Fruit fly (Drosophila melanogaster) whole organism, adult: ENCODE data around the gene CG12320.

ENCODE experiments used
- CG11617 ChIP-seq: fragments of 200-800 bp; sonication (Bioruptor generic); optimal IDR thresholded peaks from 2 replicates; lab custom pipeline; 2017; ENCODE audit warnings: mild to moderate bottlenecking, missing biosample characterization, missing genetic modification reagents, missing genetic modification characterization
- CG12768 ChIP-seq: fragments of 200-800 bp; sonication (Bioruptor generic); optimal IDR thresholded peaks from 2 replicates; lab custom pipeline; 2017; ENCODE audit warnings: missing biosample characterization, missing genetic modification characterization, mild to moderate bottlenecking, moderate library complexity, missing genetic modification reagents
- CG14711 ChIP-seq: fragments of 200-800 bp; sonication (Bioruptor generic); optimal IDR thresholded peaks from 2 replicates; lab custom pipeline; 2018; ENCODE audit warnings: missing biosample characterization, mild to moderate bottlenecking, missing genetic modification characterization, moderate library complexity
- CG1620 ChIP-seq: fragments of 200-800 bp; sonication (Bioruptor generic); optimal IDR thresholded peaks from 2 replicates; lab custom pipeline; 2016; ENCODE audit warnings: missing biosample characterization, missing genetic modification characterization
- CG33017 ChIP-seq: fragments of 200-800 bp; sonication (Bioruptor generic); optimal IDR thresholded peaks from 2 replicates; lab custom pipeline; 2018; ENCODE audit warnings: missing biosample characterization, mild to moderate bottlenecking, missing genetic modification characterization, moderate library complexity
- CG5204 ChIP-seq: fragments of 200-800 bp; sonication (Bioruptor generic); optimal IDR thresholded peaks from 2 replicates; lab custom pipeline; 2016; ENCODE audit warnings: missing biosample characterization, missing genetic modification characterization
- CG7045 ChIP-seq: fragments of 200-800 bp; sonication (Bioruptor generic); optimal IDR thresholded peaks from 2 replicates; lab custom pipeline; 2017; ENCODE audit warnings: missing biosample characterization, mild to moderate bottlenecking, missing genetic modification characterization
- CG7101 ChIP-seq: fragments of 200-800 bp; sonication (Bioruptor generic); optimal IDR thresholded peaks from 2 replicates; lab custom pipeline; 2018; ENCODE audit warnings: missing biosample characterization, mild to moderate bottlenecking, missing genetic modification characterization, moderate library complexity
- Clk ChIP-seq: fragments of 200-800 bp; sonication (Bioruptor generic); optimal IDR thresholded peaks from 2 replicates; lab custom pipeline; 2017; ENCODE audit warnings: missing biosample characterization, missing genetic modification characterization
- Crg-1 ChIP-seq: fragments of 200-800 bp; sonication (Bioruptor generic); optimal IDR thresholded peaks from 2 replicates; lab custom pipeline; 2016; ENCODE audit warnings: missing biosample characterization, missing genetic modification characterization
- Hr96 ChIP-seq: fragments of 200-800 bp; sonication (Bioruptor generic); optimal IDR thresholded peaks from 2 replicates; lab custom pipeline; 2016; ENCODE audit warnings: missing biosample characterization, missing genetic modification characterization
- Mnt ChIP-seq: fragments of 200-800 bp; sonication (Bioruptor generic); optimal IDR thresholded peaks from 2 replicates; lab custom pipeline; 2016; ENCODE audit warnings: missing biosample characterization, mild to moderate bottlenecking, missing genetic modification characterization
- bab1 ChIP-seq: fragments of 200-800 bp; sonication (Bioruptor generic); optimal IDR thresholded peaks from 3 replicates; lab custom pipeline; 2019; ENCODE audit warnings: missing biosample characterization, mild to moderate bottlenecking, missing genetic modification characterization, moderate library complexity
- cic ChIP-seq: fragments of 200-800 bp; sonication (Bioruptor generic); optimal IDR thresholded peaks from 2 replicates; lab custom pipeline; 2017; ENCODE audit warnings: missing biosample characterization, mild to moderate bottlenecking, missing genetic modification characterization, moderate library complexity
- cnc ChIP-seq, 2 experiments: fragments of >200 bp; optimal IDR thresholded peaks; 2 replicates each; lab custom pipeline; 2017
- kay ChIP-seq: fragments of 200-800 bp; sonication (Bioruptor generic); peaks from one replicate; lab custom pipeline; 2016; ENCODE audit warnings: missing biosample characterization, missing genetic modification characterization, borderline replicate concordance
- ovo ChIP-seq: fragments of 200-800 bp; sonication (Bioruptor generic); optimal IDR thresholded peaks from 2 replicates; lab custom pipeline; 2016; ENCODE audit warnings: missing biosample characterization, missing genetic modification characterization
- pad ChIP-seq: fragments of 200-800 bp; sonication (Bioruptor generic); optimal IDR thresholded peaks from 3 replicates; lab custom pipeline; 2017; ENCODE audit warnings: missing biosample characterization, missing genetic modification characterization, mild to moderate bottlenecking, moderate library complexity, missing genetic modification reagents
- tj ChIP-seq: fragments of 200-800 bp; sonication (Bioruptor generic); optimal IDR thresholded peaks from 3 replicates; lab custom pipeline; 2017; ENCODE audit warnings: missing biosample characterization, mild to moderate bottlenecking, missing genetic modification characterization, moderate library complexity
- toe ChIP-seq: fragments of 200-800 bp; sonication (Bioruptor generic); optimal IDR thresholded peaks from 2 replicates; lab custom pipeline; 2016; ENCODE audit warnings: missing biosample characterization, missing genetic modification characterization

The CG12320 gene

dm6 chr3R:18252578-18252977, at the start of gene CG12320:
Gene CG12320 (minus strand): TSS chr3R:18252734.
- TF ChIP-seq cnc (optimal IDR thresholded peaks at IDR 0.05; lab: Kevin White, UChicago) (no peak), Mnt (GFP tag; lab: Kevin White, UChicago) (no peak), pad (GFP tag; lab: Kevin White, UChicago) (no peak), bab1 (GFP tag; lab: Kevin White, UChicago) (peak; percentile 45)

DNA sequence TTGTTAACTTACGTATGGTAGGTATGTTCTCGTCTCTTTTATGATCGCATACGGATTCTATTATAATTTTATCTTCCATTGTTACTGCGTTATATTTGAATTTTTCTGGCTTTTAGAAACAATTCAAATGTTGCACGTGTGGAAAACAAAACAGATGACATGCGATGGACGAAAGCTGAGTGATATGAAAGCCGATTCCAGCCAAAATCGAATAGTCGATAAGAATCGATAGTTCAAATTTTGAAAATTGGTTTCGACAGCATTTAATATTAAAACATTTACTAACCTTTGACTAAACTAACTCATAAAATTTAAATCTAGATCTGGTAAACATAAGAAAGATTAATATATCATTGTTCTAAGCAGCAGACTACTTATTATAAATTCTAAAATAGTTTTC, 49.0 kb upstream of the CG12320 start, which contains the start of gene Polr1E:
TSS of gene Polr1E (minus strand) at position 160 of the 400 bp plus-strand sequence.
- TF ChIP-seq Hr96 (GFP tag; lab: Kevin White, UChicago) (no peak), Crg-1 (peak; percentile 8), toe (no peak), Clk (GFP tag; lab: Kevin White, UChicago) (no peak), cnc (optimal IDR thresholded peaks at IDR 0.05; lab: Kevin White, UChicago) (no peak), tj (GFP tag; lab: Kevin White, UChicago) (no peak), pad (GFP tag; lab: Kevin White, UChicago) (no peak), CG5204 (no peak), CG7045 (GFP tag; lab: Kevin White, UChicago) (no peak), CG12768 (no peak), Mnt (GFP tag; lab: Kevin White, UChicago) (peak; percentile 99)

DNA sequence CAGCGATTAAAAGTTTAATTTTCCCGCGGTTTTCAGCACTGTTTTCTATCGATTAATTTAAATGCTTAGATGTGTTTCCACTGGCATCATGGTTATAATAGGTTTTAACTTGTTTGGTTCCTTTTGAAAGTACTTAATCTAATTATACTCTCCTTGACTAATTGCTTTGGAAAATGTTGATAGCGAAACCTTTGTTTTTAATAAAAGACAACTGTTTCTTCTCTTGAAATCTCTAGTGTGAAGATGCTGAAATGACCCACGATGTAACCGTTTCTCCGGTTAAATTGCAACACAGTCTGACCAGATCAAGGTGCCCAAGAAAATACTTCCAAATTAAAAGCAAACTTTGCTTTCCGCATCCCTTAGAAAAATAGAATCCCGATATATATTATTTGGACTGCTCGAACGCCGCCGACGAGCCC, 46.4 kb upstream of the CG12320 start, which contains the start of gene Dlc90F:
TSS of gene Dlc90F (plus strand) at position 330 of the 422 bp plus-strand sequence.
- peak; percentile 39 for TF ChIP-seq Clk (GFP tag; lab: Kevin White, UChicago)
- peak; percentile 79 for TF ChIP-seq Hr96 (GFP tag; lab: Kevin White, UChicago)
- peak; percentile 45 for TF ChIP-seq ovo (GFP tag; lab: Kevin White, UChicago)
- TF ChIP-seq toe: peak; percentile 85
- TF ChIP-seq Mnt (GFP tag; lab: Kevin White, UChicago): peak; percentile 66
- TF ChIP-seq CG14711 (tag; lab: Kevin White, UChicago): peak; percentile 59
- no peak for TF ChIP-seq cnc (optimal IDR thresholded peaks at IDR 0.05; lab: Kevin White, UChicago)
- TF ChIP-seq CG7045 (GFP tag; lab: Kevin White, UChicago): peak; percentile 35
- peak; percentile 49 for TF ChIP-seq CG12768
- peak; percentile 61 for TF ChIP-seq CG11617 (GFP tag; lab: Kevin White, UChicago)
- TF ChIP-seq pad (GFP tag; lab: Kevin White, UChicago): peak; percentile 36
- TF ChIP-seq Crg-1: peak; percentile 72
- peak; percentile 93 for TF ChIP-seq kay (GFP tag; lab: Kevin White, UChicago)
- TF ChIP-seq CG5204: no peak
- TF ChIP-seq cic (GFP tag; lab: Kevin White, UChicago): no peak
- peak; percentile 45 for TF ChIP-seq CG33017 (tag; lab: Kevin White, UChicago)
- TF ChIP-seq bab1 (GFP tag; lab: Kevin White, UChicago): peak; percentile 69
- peak; percentile 47 for TF ChIP-seq tj (GFP tag; lab: Kevin White, UChicago)
- TF ChIP-seq CG1620 (GFP tag; lab: Kevin White, UChicago): peak; percentile 57
- peak; percentile 71 for TF ChIP-seq CG7101 (tag; lab: Kevin White, UChicago)

dm6 chr3R:18298298-18298899, 45.9 kb upstream of the CG12320 start:
- peak; percentile 55 for TF ChIP-seq cic (GFP tag; lab: Kevin White, UChicago)
- TF ChIP-seq Mnt (GFP tag; lab: Kevin White, UChicago): peak; percentile 78
- peak; percentile 28 for TF ChIP-seq CG1620 (GFP tag; lab: Kevin White, UChicago)
- peak; percentile 29 for TF ChIP-seq Hr96 (GFP tag; lab: Kevin White, UChicago)
- no peak for TF ChIP-seq bab1 (GFP tag; lab: Kevin White, UChicago)
- no peak for TF ChIP-seq CG11617 (GFP tag; lab: Kevin White, UChicago)
- peak; percentile 18 for TF ChIP-seq CG12768
- TF ChIP-seq CG33017 (tag; lab: Kevin White, UChicago): peak; percentile 11
- TF ChIP-seq CG7045 (GFP tag; lab: Kevin White, UChicago): peak; percentile 61
- TF ChIP-seq ovo (GFP tag; lab: Kevin White, UChicago): peak; percentile 41
- TF ChIP-seq toe: peak; percentile 56
- no peak for TF ChIP-seq Crg-1
- no peak for TF ChIP-seq Clk (GFP tag; lab: Kevin White, UChicago)
- peak; percentile 54 for TF ChIP-seq CG7101 (tag; lab: Kevin White, UChicago)
- TF ChIP-seq kay (GFP tag; lab: Kevin White, UChicago): no peak
- peak; percentile 26 for TF ChIP-seq CG14711 (tag; lab: Kevin White, UChicago)
- TF ChIP-seq tj (GFP tag; lab: Kevin White, UChicago): peak; percentile 6
- TF ChIP-seq cnc (optimal IDR thresholded peaks at IDR 0.05; lab: Kevin White, UChicago): no peak
- no peak for TF ChIP-seq CG5204
- peak; percentile 40 for TF ChIP-seq pad (GFP tag; lab: Kevin White, UChicago)

- no peak for TF ChIP-seq Clk (GFP tag; lab: Kevin White, UChicago)
- TF ChIP-seq kay (GFP tag; lab: Kevin White, UChicago): peak; percentile 96
- no peak for TF ChIP-seq Hr96 (GFP tag; lab: Kevin White, UChicago)
- TF ChIP-seq CG5204: no peak
Measured at dm6 chr3R:18297444-18298297, 45.1 kb upstream of the CG12320 start.
